Worm (Caenorhabditis elegans) whole organism, L3 larva: ENCODE data around the gene mics-1.

Experiments used
- R02D3.7 ChIP-seq: fragments of 150-350 bp; optimal IDR thresholded peaks from 2 replicates; lab custom pipeline; 2014; ENCODE audit warnings: missing biosample characterization, missing genetic modification characterization
- ZK546.5 ChIP-seq: sonication (generic microtip); optimal IDR thresholded peaks from 2 replicates; lab custom pipeline; 2017; ENCODE audit warnings: missing biosample characterization, missing genetic modification characterization
- aly-2 ChIP-seq: fragments of 150-350 bp; optimal IDR thresholded peaks from 2 replicates; lab custom pipeline; 2014; ENCODE audit warnings: missing biosample characterization, missing genetic modification characterization
- ama-1 ChIP-seq: fragments of 150-350 bp; optimal IDR thresholded peaks from 2 replicates; lab custom pipeline; 2018
- ceh-16 ChIP-seq: sonication (generic microtip); optimal IDR thresholded peaks from 2 replicates; lab custom pipeline; 2017; ENCODE audit warnings: missing biosample characterization, missing genetic modification characterization
- ceh-28 ChIP-seq: fragments of 150-350 bp; optimal IDR thresholded peaks from 2 replicates; lab custom pipeline; 2014; ENCODE audit warnings: missing biosample characterization, missing genetic modification reagents, missing genetic modification characterization
- ceh-82 ChIP-seq: fragments of 150-350 bp; optimal IDR thresholded peaks from 2 replicates; lab custom pipeline; 2014; ENCODE audit warnings: missing biosample characterization, missing genetic modification characterization
- egl-27 ChIP-seq: sonication (generic microtip); optimal IDR thresholded peaks from 4 replicates; lab custom pipeline; 2017; ENCODE audit warnings: missing biosample characterization, missing genetic modification reagents, missing genetic modification characterization
- egl-5 ChIP-seq: fragments of 150-350 bp; optimal IDR thresholded peaks from 2 replicates; lab custom pipeline; 2017; ENCODE audit warnings: missing biosample characterization, missing genetic modification reagents, missing genetic modification characterization, inconsistent platforms
- elt-1 ChIP-seq: fragments of 150-350 bp; optimal IDR thresholded peaks from 2 replicates; lab custom pipeline; 2014; ENCODE audit warnings: missing biosample characterization, missing genetic modification characterization
- elt-2 ChIP-seq: sonication (generic microtip); optimal IDR thresholded peaks from 2 replicates; lab custom pipeline; 2016; ENCODE audit warnings: missing genetic modification reagents, mild to moderate bottlenecking, missing genetic modification characterization, missing compliant biosample characterization
- eor-1 ChIP-seq, 2 experiments: fragments of 150-350 bp; optimal IDR thresholded peaks; 2 replicates each; lab custom pipeline; 2014 to 2018; ENCODE audit warnings: missing biosample characterization in 2 of 2, missing genetic modification characterization in 2 of 2
- fkh-2 ChIP-seq: fragments of 150-350 bp; optimal IDR thresholded peaks from 2 replicates; lab custom pipeline; 2014; ENCODE audit warnings: missing biosample characterization, missing genetic modification reagents, missing genetic modification characterization
- fos-1 ChIP-seq: fragments of 150-350 bp; optimal IDR thresholded peaks from 2 replicates; lab custom pipeline; 2014; ENCODE audit warnings: missing biosample characterization, missing genetic modification characterization
- jun-1 ChIP-seq: fragments of 150-350 bp; optimal IDR thresholded peaks from 2 replicates; lab custom pipeline; 2014; ENCODE audit warnings: missing biosample characterization, missing genetic modification reagents, missing genetic modification characterization
- lin-15B ChIP-seq: fragments of 150-350 bp; optimal IDR thresholded peaks from 2 replicates; lab custom pipeline; 2014; ENCODE audit warnings: missing biosample characterization, missing genetic modification characterization
- lin-39 ChIP-seq: fragments of 150-350 bp; optimal IDR thresholded peaks from 2 replicates; lab custom pipeline; 2018; ENCODE audit warnings: missing biosample characterization, missing genetic modification reagents, missing genetic modification characterization
- lsy-12 ChIP-seq: sonication (generic microtip); optimal IDR thresholded peaks from 2 replicates; lab custom pipeline; 2016; ENCODE audit warnings: mild to moderate bottlenecking, missing genetic modification characterization, missing compliant biosample characterization
- mdl-1 ChIP-seq: fragments of 150-350 bp; optimal IDR thresholded peaks from 2 replicates; lab custom pipeline; 2014; ENCODE audit warnings: missing biosample characterization, missing genetic modification characterization
- mml-1 ChIP-seq: fragments of 150-350 bp; sonication (generic microtip); optimal IDR thresholded peaks from 3 replicates; lab custom pipeline; 2014; ENCODE audit warnings: missing biosample characterization, missing genetic modification characterization
- nfya-1 ChIP-seq: sonication (generic microtip); optimal IDR thresholded peaks from 2 replicates; lab custom pipeline; 2017; ENCODE audit warnings: missing genetic modification characterization, mild to moderate bottlenecking, missing compliant biosample characterization, antibody characterized with exemption, moderate library complexity; ENCODE audit not compliant: insufficient read depth
- nhr-11 ChIP-seq: fragments of 150-350 bp; optimal IDR thresholded peaks from 2 replicates; lab custom pipeline; 2014; ENCODE audit warnings: missing biosample characterization, missing genetic modification characterization
- nhr-23 ChIP-seq: fragments of 150-350 bp; optimal IDR thresholded peaks from 2 replicates; lab custom pipeline; 2014; ENCODE audit warnings: missing biosample characterization, missing genetic modification reagents, missing genetic modification characterization
- nhr-237 ChIP-seq: fragments of 150-350 bp; optimal IDR thresholded peaks from 2 replicates; lab custom pipeline; 2014; ENCODE audit warnings: missing biosample characterization, missing genetic modification characterization
- nhr-25 ChIP-seq: sonication (generic microtip); optimal IDR thresholded peaks from 2 replicates; lab custom pipeline; 2017; ENCODE audit warnings: missing biosample characterization, missing genetic modification characterization
- nhr-43 ChIP-seq: sonication (generic microtip); optimal IDR thresholded peaks from 2 replicates; lab custom pipeline; 2016; ENCODE audit warnings: mild to moderate bottlenecking, missing genetic modification characterization, missing compliant biosample characterization; ENCODE audit not compliant: poor library complexity, severe bottlenecking
- nhr-67 ChIP-seq: fragments of 150-350 bp; optimal IDR thresholded peaks from 2 replicates; lab custom pipeline; 2014; ENCODE audit warnings: missing biosample characterization, missing genetic modification characterization
- nhr-76 ChIP-seq: fragments of 150-350 bp; sonication (generic microtip); optimal IDR thresholded peaks from 5 replicates; lab custom pipeline; 2014; ENCODE audit warnings: missing biosample characterization, missing genetic modification characterization
- pha-4 ChIP-seq: fragments of 150-350 bp; optimal IDR thresholded peaks from 2 replicates; lab custom pipeline; 2014; ENCODE audit warnings: missing biosample characterization, missing genetic modification reagents, missing genetic modification characterization
- pqm-1 ChIP-seq: fragments of 150-350 bp; optimal IDR thresholded peaks from 2 replicates; lab custom pipeline; 2017; ENCODE audit warnings: missing biosample characterization, missing genetic modification characterization, inconsistent platforms
- skn-1 ChIP-seq: fragments of 150-350 bp; optimal IDR thresholded peaks from 2 replicates; lab custom pipeline; 2014; ENCODE audit warnings: missing biosample characterization, missing genetic modification characterization
- snpc-4 ChIP-seq: fragments of 150-350 bp; optimal IDR thresholded peaks from 2 replicates; lab custom pipeline; 2014; ENCODE audit warnings: missing biosample characterization, missing genetic modification characterization
- tbx-2 ChIP-seq: sonication (generic microtip); optimal IDR thresholded peaks from 2 replicates; lab custom pipeline; 2016; ENCODE audit warnings: mild to moderate bottlenecking, missing genetic modification characterization, missing compliant biosample characterization
- unc-62 ChIP-seq: fragments of 150-350 bp; sonication (generic microtip); optimal IDR thresholded peaks from 4 replicates; lab custom pipeline; 2014; ENCODE audit warnings: missing biosample characterization, missing genetic modification reagents, missing genetic modification characterization
- zag-1 ChIP-seq: fragments of 150-350 bp; optimal IDR thresholded peaks from 2 replicates; lab custom pipeline; 2014; ENCODE audit warnings: missing biosample characterization, missing genetic modification characterization
- ztf-11 ChIP-seq: fragments of 150-350 bp; optimal IDR thresholded peaks from 2 replicates; lab custom pipeline; 2014; ENCODE audit warnings: missing biosample characterization, missing genetic modification characterization

The mics-1 gene

ce11 chrV:10592479-10592878, 14.4 kb upstream of the mics-1 start, which contains the start of gene T21C9.9:
Gene T21C9.9, minus strand, starts transcription at chrV:10592579.
- TF ChIP-seq ztf-11 (no peak), aly-2 (tag; lab: Kevin White, UChicago) (no peak), nhr-11 (no peak), mml-1 (no peak), jun-1 (tag; lab: Kevin White, UChicago) (no peak), skn-1 (tag; lab: Kevin White, UChicago) (no peak), R02D3.7 (tag; lab: Kevin White, UChicago) (no peak), ceh-16 (tag; lab: Kevin White, UChicago) (no peak), ama-1 (lab: Kevin White, UChicago) (no peak), tbx-2 (no peak)

ce11 chrV:10589774-10590528, 11.8 kb upstream of the mics-1 start, which contains the start of gene ttr-23:
Gene ttr-23, minus strand, starts transcription at chrV:10589860.
- TF ChIP-seq unc-62 (GFP tag; lab: Kevin White, UChicago) (no peak), pqm-1 (tag; lab: Kevin White, UChicago) (peak; percentile 6), egl-5 (no peak), pha-4 (tag; lab: Kevin White, UChicago) (peak; percentile 51), lsy-12 (tag; lab: Kevin White, UChicago) (no peak), mdl-1 (no peak), skn-1 (tag; lab: Kevin White, UChicago) (no peak), elt-2 (peak; percentile 70), ceh-28 (tag; lab: Kevin White, UChicago) (peak; percentile 37), lin-39 (no peak), nhr-25 (no peak)
- TF ChIP-seq, all 47 proteins: peak for 4

ce11 chrV:10588694-10589093, 10.6 kb upstream of the mics-1 start, which contains the start of gene srg-32:
Gene srg-32, minus strand, starts transcription at chrV:10588794.
- TF ChIP-seq fkh-2 (no peak), pqm-1 (tag; lab: Kevin White, UChicago) (no peak), snpc-4 (tag; lab: Kevin White, UChicago) (no peak), lsy-12 (tag; lab: Kevin White, UChicago) (no peak), mml-1 (no peak), unc-62 (GFP tag; lab: Kevin White, UChicago) (no peak), nhr-23 (tag; lab: Kevin White, UChicago) (no peak), tbx-2 (no peak), jun-1 (tag; lab: Kevin White, UChicago) (no peak), ZK546.5 (tag; lab: Kevin White, UChicago) (no peak), zag-1 (tag; lab: Kevin White, UChicago) (no peak), lin-15B (tag; lab: Kevin White, UChicago) (no peak)

- TF ChIP-seq pqm-1 (tag; lab: Kevin White, UChicago) (peak; percentile 26), zag-1 (tag; lab: Kevin White, UChicago) (no peak), elt-2 (peak; percentile 52)
Measured at ce11 chrV:10581837-10582300, 3.7 kb upstream of the mics-1 start, which contains the start of gene T21C9.6. Gene T21C9.6, plus strand, starts transcription at chrV:10581887.

- TF ChIP-seq elt-2 (peak; percentile 84), jun-1 (tag; lab: Kevin White, UChicago) (no peak), fos-1 (tag; lab: Kevin White, UChicago) (no peak), ceh-82 (tag; lab: Kevin White, UChicago) (no peak), nhr-67 (tag; lab: Kevin White, UChicago) (no peak), lsy-12 (tag; lab: Kevin White, UChicago) (no peak), nhr-237 (tag; lab: Kevin White, UChicago) (no peak), ztf-11 (no peak), pha-4 (tag; lab: Kevin White, UChicago) (peak; percentile 19), ZK546.5 (tag; lab: Kevin White, UChicago) (no peak), egl-27 (tag; lab: Kevin White, UChicago) (no peak), fkh-2 (no peak), lin-15B (tag; lab: Kevin White, UChicago) (no peak), ceh-16 (tag; lab: Kevin White, UChicago) (no peak), nhr-11 (no peak), nhr-76 (tag; lab: Kevin White, UChicago) (no peak), pqm-1 (tag; lab: Kevin White, UChicago) (peak; percentile 56), nfya-1 (no peak), elt-1 (no peak), snpc-4 (tag; lab: Kevin White, UChicago) (no peak), zag-1 (tag; lab: Kevin White, UChicago) (no peak), skn-1 (tag; lab: Kevin White, UChicago) (no peak), egl-5 (no peak), ceh-28 (tag; lab: Kevin White, UChicago) (peak; percentile 25), mml-1 (no peak), nhr-43 (tag; lab: Kevin White, UChicago) (no peak), unc-62 (GFP tag; lab: Kevin White, UChicago) (no peak), eor-1 (tag; optimal IDR thresholded peaks at IDR 0.05; lab: Kevin White, UChicago) (no peak)
Measured at ce11 chrV:10580638-10581037, 2.5 kb upstream of the mics-1 start.
